Fruit fly (Drosophila melanogaster) whole organism, prepupa: Measurements from ENCODE around the gene AP-1gamma.

Experiments used
- CG11762 ChIP-seq: fragments of 200-800 bp; sonication (Bioruptor generic); optimal IDR thresholded peaks from 3 replicates; lab custom pipeline; 2016; ENCODE audit warnings: missing biosample characterization, missing genetic modification characterization; ENCODE audit not compliant: insufficient read depth
- CG15336 ChIP-seq: fragments of 200-800 bp; sonication (Bioruptor generic); IDR thresholded peaks from 2 replicates; pipeline ENCODE4 v1.3.6; 2022; ENCODE audit warnings: missing biosample characterization, missing genetic modification characterization
- CG31627 ChIP-seq: fragments of 200-800 bp; sonication (Bioruptor generic); optimal IDR thresholded peaks from 3 replicates; lab custom pipeline; 2016; ENCODE audit warnings: missing biosample characterization, missing genetic modification characterization
- CG3919 ChIP-seq: fragments of 200-800 bp; sonication (Bioruptor generic); optimal IDR thresholded peaks from 3 replicates; lab custom pipeline; 2016; ENCODE audit warnings: missing biosample characterization, missing genetic modification characterization
- CG6276 ChIP-seq: fragments of 200-800 bp; sonication (Bioruptor generic); optimal IDR thresholded peaks from 2 replicates; lab custom pipeline; 2017; ENCODE audit warnings: missing biosample characterization, mild to moderate bottlenecking, missing genetic modification characterization
- Gug ChIP-seq: fragments of 200-800 bp; sonication (Bioruptor generic); IDR thresholded peaks from 2 replicates; pipeline ENCODE4 v1.3.6; 2022; ENCODE audit warnings: missing biosample characterization, missing genetic modification characterization
- Hr38 ChIP-seq: sonication (Bioruptor generic); optimal IDR thresholded peaks from 2 replicates; lab custom pipeline; 2016; ENCODE audit warnings: missing biosample characterization, missing genetic modification characterization
- Hr39 ChIP-seq: fragments of 200-800 bp; sonication (Bioruptor generic); optimal IDR thresholded peaks from 2 replicates; lab custom pipeline; 2016; ENCODE audit warnings: missing biosample characterization, missing genetic modification characterization
- achi ChIP-seq: fragments of 200-800 bp; sonication (Bioruptor generic); optimal IDR thresholded peaks from 3 replicates; lab custom pipeline; 2016; ENCODE audit warnings: missing biosample characterization, missing genetic modification characterization
- fd59A ChIP-seq: fragments of 200-800 bp; sonication (Bioruptor generic); optimal IDR thresholded peaks from 2 replicates; lab custom pipeline; 2017; ENCODE audit warnings: missing biosample characterization, mild to moderate bottlenecking, missing genetic modification characterization, missing genetic modification reagents
- pdm3 ChIP-seq: fragments of 200-800 bp; sonication (Bioruptor generic); optimal IDR thresholded peaks from 3 replicates; lab custom pipeline; 2016; ENCODE audit warnings: missing biosample characterization, missing genetic modification characterization
- spab ChIP-seq: fragments of 200-800 bp; sonication (Bioruptor generic); optimal IDR thresholded peaks from 2 replicates; lab custom pipeline; 2017; ENCODE audit warnings: missing biosample characterization, mild to moderate bottlenecking, missing genetic modification characterization, missing genetic modification reagents
- svp ChIP-seq: fragments of 200-800 bp; sonication (Bioruptor generic); peaks from one replicate; lab custom pipeline; 2016; ENCODE audit warnings: missing biosample characterization, missing genetic modification characterization
- vri ChIP-seq: fragments of 200-800 bp; sonication (Bioruptor generic); optimal IDR thresholded peaks from 3 replicates; lab custom pipeline; 2016; ENCODE audit warnings: missing biosample characterization, mild to moderate bottlenecking, missing genetic modification characterization

DNA sequence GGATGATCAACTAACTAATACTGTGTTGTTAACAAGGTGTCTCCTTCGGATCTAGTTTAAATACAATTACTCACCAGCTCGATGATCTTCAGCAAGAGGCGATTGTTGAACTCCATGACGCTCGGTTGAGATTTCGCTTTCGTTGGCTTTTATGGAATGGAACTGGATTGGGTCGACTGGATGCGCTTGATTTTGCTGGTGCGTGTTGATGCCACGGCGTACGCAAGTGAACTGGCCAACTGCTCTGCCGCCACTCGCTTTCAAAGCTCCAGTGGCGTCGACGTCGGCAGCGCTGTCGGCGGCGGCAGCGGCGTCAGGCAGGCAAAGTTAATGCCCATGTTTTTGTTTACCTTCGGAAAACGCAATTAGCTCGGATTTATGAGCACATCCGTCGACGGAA is 30.2 kb upstream of the AP-1gamma start, which contains the start of gene CG44325:
- peak; percentile 64 for TF ChIP-seq vri (GFP tag; lab: Kevin White, UChicago)
- TF ChIP-seq CG11762 (GFP tag; lab: Kevin White, UChicago) = no peak
- TF ChIP-seq CG15336 (GFP tag; lab: Robert Waterston, UW) = peak; percentile 46; the same call in 1 of the 2 replicates
- no peak for TF ChIP-seq CG31627
- TF ChIP-seq Gug (GFP tag; lab: Robert Waterston, UW) = no peak
- TF ChIP-seq CG3919 (GFP tag; lab: Kevin White, UChicago) = peak; percentile 59
- TF ChIP-seq achi (GFP tag; lab: Kevin White, UChicago) = no peak
- TF ChIP-seq Hr38 (GFP tag; lab: Kevin White, UChicago) = no peak
- TF ChIP-seq Hr39 (GFP tag; lab: Kevin White, UChicago) = no peak
- no peak for TF ChIP-seq fd59A
- TF ChIP-seq svp (GFP tag; lab: Kevin White, UChicago) = peak; percentile 67
- no peak for TF ChIP-seq spab (GFP tag; lab: Kevin White, UChicago)
- TF ChIP-seq CG6276 (GFP tag; lab: Kevin White, UChicago) = no peak
- TF ChIP-seq pdm3 (GFP tag; lab: Kevin White, UChicago) = no peak
